Worm (Caenorhabditis elegans) whole organism, L4 larva: ENCODE data around the gene Y43F8C.23.

Experiments
- snpc-4 ChIP-seq: fragments of 150-350 bp; optimal IDR thresholded peaks from 2 replicates; lab custom pipeline; 2014; ENCODE audit warnings: missing biosample characterization, missing genetic modification characterization

Gene Y43F8C.23

ce11 chrV:19664574-19664973, 47.0 kb downstream of the Y43F8C.23 start:
- no peak for TF ChIP-seq snpc-4 (tag; lab: Kevin White, UChicago)
